Worm (Caenorhabditis elegans): ENCODE results near the gene Y57G7A.5.

DNA sequence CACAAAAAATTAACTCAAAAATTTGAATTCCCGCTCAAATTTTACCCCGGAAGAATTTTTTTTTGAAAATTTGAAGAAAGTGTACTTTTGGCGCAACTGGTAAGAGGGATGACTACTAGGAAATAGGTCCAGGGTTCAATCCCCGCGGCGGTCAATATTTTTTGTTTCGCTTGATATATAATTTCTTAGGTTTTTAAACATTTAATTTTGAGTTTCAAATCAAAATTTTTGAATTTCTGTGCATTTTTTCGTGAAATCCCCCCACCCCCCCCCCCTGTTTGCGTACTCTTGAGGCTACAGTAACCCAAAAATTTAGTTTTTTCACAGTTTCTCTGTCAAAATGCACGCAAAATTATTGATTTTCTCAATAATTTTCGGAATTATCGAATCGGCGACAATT is 22.8 kb upstream of the Y57G7A.5 start, which contains the start of gene Y57G7A.1:
- TF ChIP-seq unc-62 (GFP tag; optimal IDR thresholded peaks at IDR 0.05 in 1 of 2) = no peak
- TF ChIP-seq unc-62 (tag; optimal IDR thresholded peaks at IDR 0.05) = no peak
- TF ChIP-seq ama-1 (optimal IDR thresholded peaks at IDR 0.05) = no peak
- no peak for TF ChIP-seq zfp-2 (tag; optimal IDR thresholded peaks at IDR 0.05)
- no peak for TF ChIP-seq T26A8.4 (GFP tag; IDR thresholded peaks at IDR 0.05)
- TF ChIP-seq lsy-2 (tag; optimal IDR thresholded peaks at IDR 0.05) = no peak
- TF ChIP-seq nhr-76 (tag; optimal IDR thresholded peaks at IDR 0.05) = no peak
- no peak for TF ChIP-seq sdz-12 (GFP tag; optimal IDR thresholded peaks at IDR 0.05)
- no peak for TF ChIP-seq php-3 (GFP tag; IDR thresholded peaks at IDR 0.05)
